Fruit fly (Drosophila melanogaster): ENCODE results near the gene Daao2.

Gene Daao2

DNA sequence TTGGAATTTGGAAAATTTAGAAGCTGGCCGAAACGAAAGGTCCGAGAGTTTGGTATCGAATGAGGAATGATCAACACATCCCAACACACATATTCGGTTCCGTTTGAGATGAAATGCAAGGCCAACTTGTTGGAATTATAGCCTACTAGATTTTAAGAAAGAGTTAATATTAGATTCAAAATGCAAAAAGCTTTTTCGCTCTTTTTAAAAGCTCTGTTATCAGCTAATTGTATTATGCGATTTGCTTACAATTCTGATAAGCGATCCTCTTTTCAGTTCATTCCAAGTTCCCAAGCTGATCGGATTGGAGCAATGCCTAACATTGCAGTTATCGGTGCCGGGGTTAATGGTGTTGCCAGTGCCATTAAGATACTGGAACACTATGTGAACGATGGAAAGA lies at the start of gene Daao2, which contains the start of gene CG17377:
TSS of gene Daao2 (plus strand) at position 272 of the 400 bp plus-strand sequence.
TSS of gene CG17377 (minus strand) at position 101 of the 400 bp plus-strand sequence.
- no peak for TF ChIP-seq noc (tag; optimal IDR thresholded peaks at IDR 0.05)

DNA sequence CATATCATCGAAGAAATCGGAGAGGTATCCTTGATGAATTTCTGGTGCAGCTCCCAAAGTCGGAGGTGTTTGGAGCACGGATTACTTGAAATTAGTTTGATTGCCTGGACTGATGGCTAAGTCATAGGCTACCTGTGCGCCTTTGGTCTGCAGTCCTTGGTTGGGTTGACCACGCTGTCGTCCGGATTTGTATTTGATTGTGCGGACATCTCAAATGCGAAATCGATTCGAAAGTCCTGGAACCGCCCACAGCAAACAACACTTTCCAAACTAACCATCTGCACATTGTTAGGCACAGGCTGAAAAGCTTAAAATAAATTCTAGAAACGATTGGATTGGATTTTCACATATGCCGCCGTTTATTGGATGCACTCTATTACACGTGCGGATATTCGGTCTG lies 43.3 kb upstream of the Daao2 start, which contains the start of gene CG11322:
TSS of gene CG11322 (minus strand) at position 101 of the 400 bp plus-strand sequence.
- TF ChIP-seq noc (tag; optimal IDR thresholded peaks at IDR 0.05), result no peak

DNA sequence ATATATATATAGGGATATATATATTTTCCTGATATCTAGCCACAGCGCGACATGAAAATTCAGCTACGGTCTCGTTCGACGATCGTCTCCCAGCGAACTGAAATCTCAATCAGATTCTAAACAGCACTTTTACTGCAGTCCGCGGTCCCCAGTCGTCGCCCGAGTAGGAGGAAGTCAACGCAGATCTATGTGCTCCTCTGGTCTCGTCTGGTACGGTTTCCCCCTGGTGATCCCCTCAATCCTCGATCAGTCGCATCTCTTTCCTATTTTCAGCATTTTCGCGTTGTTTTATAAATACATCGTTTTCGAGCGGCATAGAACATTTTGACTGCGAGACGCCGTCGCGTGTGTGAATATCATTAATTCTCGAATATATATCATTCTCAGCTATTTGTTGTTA lies 30.2 kb upstream of the Daao2 start, which contains the start of gene LUBEL:
TSS of gene LUBEL (minus strand) at position 101 of the 400 bp plus-strand sequence.
- TF ChIP-seq noc (tag; optimal IDR thresholded peaks at IDR 0.05), result no peak

DNA sequence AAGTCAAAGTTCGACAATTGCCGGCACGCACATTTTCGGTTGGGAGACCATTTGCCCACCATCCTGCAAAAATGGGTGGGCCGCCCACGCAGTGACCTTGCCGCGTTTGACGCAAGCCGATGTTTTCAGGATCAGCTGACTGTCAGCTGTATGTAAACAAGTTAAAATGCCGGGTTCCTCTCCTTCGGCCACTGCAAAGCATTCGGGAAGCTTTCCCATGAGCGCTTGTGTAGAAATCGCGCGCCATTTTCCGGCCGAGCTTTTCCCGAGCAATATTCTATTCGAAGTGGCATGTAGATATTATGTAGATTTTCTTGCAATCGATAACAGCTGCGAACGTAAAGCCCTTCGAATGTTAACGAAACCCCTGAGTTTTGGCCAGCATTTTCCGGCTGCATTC lies 29.2 kb upstream of the Daao2 start, which contains the start of gene CG17378:
TSS of gene CG17378 (plus strand) at position 397 of the 400 bp plus-strand sequence.
- TF ChIP-seq noc (tag; optimal IDR thresholded peaks at IDR 0.05), result no peak

DNA sequence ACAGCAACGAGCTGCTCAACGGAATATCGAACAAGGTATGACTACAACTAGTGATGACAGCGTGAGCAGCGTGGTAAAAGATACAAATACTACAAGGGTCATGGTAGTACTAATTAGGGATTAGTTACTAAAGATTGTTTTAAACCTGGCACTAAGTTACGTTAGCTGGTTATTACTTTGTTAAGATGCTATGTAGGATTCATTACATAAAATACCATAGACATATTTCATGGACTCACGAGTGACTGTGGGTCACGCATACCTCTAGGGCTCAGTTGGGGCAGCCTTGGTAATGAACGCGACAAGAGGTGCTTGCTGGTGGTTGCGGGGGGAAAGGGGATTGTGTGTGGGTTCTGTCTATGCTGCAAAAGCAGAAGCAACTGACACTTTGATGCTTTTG lies 28.0 kb upstream of the Daao2 start:
- TF ChIP-seq noc (tag; optimal IDR thresholded peaks at IDR 0.05), result no peak

DNA sequence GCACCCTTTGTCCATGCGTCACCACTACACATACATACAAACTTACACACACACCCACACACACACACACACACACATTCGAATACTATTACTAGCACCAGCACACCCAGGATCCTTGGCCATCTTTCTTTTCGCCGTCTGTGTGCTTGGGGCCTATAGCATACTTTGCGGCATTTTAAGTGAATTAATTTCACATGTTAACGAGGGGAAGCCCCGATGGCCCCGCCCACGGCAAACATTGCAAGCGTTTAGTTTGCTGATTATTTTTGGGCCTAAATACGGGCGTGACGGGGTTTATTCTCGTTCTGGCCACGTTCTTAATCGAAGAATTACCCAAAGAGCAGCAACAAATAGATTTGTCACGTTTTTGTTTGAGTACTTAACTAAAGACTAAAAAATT lies 19.4 kb upstream of the Daao2 start:
- no peak for TF ChIP-seq noc (tag; optimal IDR thresholded peaks at IDR 0.05)

DNA sequence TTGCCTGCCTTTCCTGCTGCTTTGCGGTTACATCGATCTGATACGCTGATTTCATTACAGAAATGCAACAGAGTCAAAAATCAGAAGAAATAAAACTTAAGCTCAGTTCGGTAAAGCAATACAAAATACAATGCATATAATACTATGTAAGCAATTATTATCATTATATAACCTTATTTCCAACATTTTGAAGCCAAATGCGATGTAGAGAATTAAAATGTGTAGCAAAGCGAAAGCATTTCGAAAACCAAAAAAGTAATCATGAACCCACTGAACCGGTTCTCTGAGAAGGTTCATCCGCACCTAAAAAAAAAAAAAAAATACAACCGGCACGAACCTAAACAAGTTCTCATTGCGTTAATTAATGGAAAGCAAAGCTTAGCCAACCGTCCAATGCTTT lies 18.6 kb upstream of the Daao2 start:
- TF ChIP-seq noc (tag; optimal IDR thresholded peaks at IDR 0.05), result no peak

DNA sequence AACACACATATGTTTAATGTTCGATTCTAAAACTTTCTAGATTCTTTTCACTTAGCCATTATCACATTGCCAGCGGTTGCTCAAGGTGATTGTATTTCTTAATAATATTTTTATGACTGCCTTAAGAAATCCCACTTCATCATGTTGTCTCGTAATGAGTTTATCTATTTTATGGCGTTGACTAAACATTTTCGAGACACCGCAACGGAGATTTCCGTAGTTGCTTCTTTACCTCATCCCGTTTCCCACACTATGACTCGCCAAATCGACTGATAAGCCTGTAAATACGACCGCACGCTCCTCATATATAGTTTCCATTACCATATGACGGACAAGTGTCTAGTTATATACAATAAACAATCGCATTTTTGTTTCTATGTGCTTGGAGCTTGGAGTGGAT lies 17.2 kb upstream of the Daao2 start:
- peak; percentile 29 for TF ChIP-seq noc (tag; optimal IDR thresholded peaks at IDR 0.05)

DNA sequence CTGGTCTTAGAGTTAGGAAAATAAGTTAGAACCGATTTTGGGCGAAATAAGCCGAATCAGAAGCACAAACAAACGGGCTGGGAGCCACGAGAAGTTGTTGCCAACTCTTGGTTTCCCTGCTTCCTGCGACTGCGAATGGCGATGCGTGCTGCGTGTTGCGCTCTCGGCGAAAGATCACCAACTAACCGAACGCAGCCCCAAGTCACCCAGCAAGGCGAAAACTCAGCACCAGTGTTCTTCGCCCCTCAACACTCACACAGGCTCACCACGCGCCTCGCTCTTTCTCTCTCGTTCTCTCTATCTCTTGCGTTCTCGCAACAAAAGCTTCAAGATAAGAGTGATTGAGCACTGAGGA lies 16.2 kb upstream of the Daao2 start, which contains the start of gene nrv1:
TSS of gene nrv1 (minus strand) at position 188 of the 355 bp plus-strand sequence.
- no peak for TF ChIP-seq noc (tag; optimal IDR thresholded peaks at IDR 0.05)

DNA sequence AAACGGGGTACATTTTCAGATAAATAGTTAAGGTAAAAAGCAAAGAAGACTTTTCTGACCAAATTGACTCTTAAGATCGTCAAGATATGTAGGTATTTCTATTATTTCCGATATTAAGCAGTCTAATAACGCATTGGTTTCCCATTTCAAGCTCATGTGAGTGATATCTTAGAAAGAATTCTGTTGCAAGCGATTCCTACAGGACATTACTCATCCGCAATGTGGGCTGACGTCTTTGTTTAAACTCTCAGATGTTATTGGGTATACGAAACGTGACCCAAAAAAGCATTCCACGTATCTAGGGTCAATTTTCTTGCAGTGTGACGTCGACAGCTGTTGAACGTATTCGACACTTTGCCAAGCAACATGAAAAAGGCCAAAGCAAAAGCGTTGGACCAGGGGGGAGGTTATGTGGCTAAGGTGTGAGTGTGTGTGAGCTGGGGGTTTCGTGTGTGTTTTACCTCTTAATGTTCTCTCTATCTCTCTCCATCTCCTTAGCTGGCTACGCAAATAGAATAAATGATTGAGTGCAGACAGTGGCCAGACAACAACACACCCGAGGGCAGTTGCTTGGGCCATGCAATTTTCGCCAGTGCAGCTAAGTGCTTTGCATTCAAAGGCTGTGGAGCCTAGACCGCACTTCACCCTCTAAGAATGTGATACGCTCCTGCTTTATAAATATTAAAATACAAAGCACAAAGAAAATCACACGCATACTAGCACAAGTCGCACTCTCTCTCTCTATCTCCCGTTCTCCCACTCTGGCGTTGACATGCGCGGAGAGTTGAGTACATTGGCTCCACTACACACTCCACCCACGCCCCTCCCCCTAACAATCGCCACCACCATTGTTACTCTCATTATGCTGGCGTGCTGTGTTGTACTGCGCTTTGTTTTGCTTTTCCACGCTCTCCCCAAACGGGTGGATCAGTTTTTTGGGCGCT lies 15.5 kb upstream of the Daao2 start:
- TF ChIP-seq noc (tag; optimal IDR thresholded peaks at IDR 0.05), result peak; percentile 94

DNA sequence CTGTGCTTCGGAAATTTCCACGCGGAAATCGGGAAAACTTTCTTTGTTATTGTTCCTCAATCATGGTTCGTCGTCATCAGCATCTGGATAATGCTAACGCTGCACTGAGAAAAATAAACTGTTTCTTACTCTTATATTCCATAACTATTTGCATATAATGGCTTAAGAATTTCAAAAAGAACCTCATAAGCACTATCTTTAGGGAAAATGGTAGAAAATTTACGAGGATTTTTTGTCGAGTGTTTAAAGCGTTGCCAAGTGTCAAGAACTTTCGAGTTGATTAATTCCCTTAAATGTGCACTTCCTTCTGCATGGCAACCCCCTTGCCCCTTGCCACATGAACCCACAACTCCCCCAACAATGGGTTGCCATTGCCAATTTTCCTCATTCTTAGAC lies 14.8 kb upstream of the Daao2 start:
- TF ChIP-seq noc (tag; optimal IDR thresholded peaks at IDR 0.05), result no peak

DNA sequence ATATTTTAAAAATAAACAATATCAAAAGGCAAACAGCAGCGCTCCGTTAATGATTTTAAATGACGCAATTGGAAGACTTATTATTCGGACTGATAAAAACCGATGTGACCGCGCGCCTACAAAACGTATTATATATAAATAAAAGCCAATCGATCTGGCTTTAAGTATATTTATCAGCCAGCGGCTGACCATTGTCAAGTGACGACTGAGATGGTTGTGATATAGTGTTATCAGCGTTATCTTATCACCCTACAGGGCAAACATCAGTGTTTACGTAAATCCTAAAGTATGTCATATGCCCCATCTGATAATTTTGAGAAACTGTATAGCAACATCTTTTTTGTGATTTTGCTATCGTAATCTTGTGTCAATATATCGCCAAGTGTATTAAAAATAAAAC lies 13.5 kb upstream of the Daao2 start:
- peak; percentile 27 for TF ChIP-seq noc (tag; optimal IDR thresholded peaks at IDR 0.05)

DNA sequence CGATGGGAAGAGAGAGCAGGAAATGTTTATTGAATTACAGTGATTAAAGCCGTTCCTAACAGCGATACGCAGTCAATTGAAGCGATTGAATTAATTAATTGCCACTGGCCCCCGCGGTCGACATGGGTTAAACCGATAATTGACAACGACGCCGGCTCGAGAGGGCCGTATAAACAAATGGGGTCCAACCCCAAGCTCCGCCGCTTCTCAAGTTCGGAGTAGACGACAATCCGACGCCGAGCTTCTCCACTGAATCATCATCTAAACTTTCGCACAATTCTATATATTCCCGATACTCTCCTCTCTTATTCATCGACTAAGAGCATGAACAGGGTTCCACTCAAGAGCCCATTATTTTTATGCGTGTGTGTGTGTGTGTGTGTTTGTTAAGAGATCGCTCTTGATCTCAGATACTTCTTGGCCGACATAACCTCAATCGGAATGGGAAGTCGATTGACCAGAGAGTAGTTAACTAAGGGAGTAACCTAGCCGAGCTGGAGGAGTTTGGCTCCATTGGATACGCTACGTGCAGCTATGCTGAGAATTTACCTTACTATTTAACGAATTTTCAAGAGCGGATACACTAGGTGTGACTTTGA lies 10.9 kb upstream of the Daao2 start:
- TF ChIP-seq noc (tag; optimal IDR thresholded peaks at IDR 0.05), result no peak

DNA sequence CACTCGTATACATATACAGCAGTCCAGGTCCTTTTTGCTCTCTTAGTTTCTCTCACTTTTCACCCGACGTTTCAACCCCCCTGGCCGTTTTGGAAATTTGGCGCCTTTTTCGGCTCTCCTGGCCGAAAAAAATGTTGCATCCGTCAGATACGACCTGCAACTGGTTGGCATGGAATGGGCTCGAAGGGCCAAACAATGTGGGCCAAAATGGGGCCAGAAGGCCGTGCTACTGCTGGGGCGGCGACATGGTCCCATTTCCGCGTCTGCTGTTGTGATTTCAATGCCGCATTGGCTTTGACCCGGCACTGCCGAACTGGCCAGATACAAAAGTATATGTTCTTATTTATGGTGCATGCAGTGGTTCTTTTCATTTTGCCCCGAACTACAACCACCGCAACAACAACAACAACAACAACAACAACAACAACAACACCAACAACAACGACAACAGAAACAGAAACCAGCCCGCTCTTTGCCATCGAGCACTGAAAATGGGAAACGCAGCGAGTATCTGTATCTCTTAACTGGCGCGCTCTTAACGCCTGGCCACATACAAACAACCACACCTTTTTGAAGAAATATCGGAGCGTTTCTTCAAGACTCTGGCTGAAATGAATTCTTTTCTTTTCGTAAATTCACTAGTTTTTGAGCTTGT lies 8.9 kb upstream of the Daao2 start:
- TF ChIP-seq noc (tag; optimal IDR thresholded peaks at IDR 0.05), result no peak

DNA sequence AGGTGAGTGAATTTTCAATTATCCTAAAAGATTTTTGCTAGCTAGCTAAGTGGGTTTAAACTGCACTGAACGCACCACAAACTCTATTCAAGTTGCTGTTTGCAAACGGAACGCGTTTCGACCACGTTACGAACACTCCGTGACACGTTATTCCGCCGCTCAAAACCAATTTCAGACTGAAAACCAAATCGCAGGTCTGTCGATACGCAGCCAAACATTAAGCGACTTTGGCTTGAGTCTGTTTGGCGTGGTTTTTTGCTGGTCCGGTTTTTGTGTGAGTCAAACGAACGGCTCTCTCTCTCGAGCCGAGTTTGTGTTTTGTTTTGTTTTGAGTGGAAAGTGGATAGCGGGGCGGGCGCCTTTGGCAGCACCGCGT lies 8.4 kb upstream of the Daao2 start:
- TF ChIP-seq noc (tag; optimal IDR thresholded peaks at IDR 0.05), result no peak

DNA sequence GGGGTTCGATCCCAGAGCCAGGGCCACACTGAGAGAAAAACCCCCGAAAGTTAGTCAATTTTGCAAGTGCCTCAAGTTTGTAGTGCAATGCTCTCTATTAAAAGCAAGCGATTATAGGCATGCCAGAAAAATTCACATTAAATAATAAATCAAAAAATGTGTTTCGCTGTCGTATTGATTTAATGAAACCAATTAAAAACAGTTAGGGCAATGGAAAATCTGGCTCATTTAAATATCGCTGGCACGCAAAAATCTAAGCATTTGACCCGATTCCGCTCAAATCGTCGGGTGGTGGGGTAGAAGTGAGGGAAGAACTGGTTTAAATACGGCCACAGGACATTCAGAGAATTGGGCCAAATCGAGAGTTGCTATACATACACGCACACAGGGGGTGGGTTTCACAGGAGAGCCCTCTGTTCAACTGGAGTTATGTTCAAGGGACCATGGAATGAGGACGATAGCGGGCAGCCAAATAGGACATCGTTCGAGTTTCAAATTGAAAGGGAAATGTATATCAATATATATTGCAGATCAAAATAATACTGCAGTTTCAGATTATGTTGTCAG lies 7.8 kb upstream of the Daao2 start:
- no peak for TF ChIP-seq noc (tag; optimal IDR thresholded peaks at IDR 0.05)
